Worm (Caenorhabditis elegans): Measurements from ENCODE around the gene alh-13.

DNA sequence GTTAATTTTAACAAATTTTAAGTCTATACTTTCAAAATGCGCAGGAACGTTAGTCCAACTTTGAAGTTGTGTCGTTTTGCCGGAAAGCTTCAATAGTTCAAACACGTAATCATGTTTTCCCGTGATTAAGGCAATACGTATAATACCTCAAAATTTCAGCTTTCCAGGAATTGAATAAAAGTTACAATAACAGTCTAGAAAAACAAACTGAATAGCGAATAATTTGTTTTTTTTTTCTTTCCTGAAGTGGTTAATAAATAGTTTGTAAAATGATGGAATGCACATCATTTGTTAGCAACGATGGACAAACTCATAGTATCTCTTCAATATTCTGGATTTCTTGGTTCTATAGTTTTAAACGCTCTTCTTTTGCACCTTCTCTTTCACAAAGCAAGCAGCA lies 7.8 kb downstream of the alh-13 start, which contains the start of gene str-123:
- TF ChIP-seq dao-5 (tag; optimal IDR thresholded peaks at IDR 0.05) (no peak), him-1 (tag; optimal IDR thresholded peaks at IDR 0.05) (no peak), W03F9.2 (tag; optimal IDR thresholded peaks at IDR 0.05) (no peak)
